Worm (Caenorhabditis elegans): ENCODE results near the gene T06A1.1.

The T06A1.1 gene

DNA sequence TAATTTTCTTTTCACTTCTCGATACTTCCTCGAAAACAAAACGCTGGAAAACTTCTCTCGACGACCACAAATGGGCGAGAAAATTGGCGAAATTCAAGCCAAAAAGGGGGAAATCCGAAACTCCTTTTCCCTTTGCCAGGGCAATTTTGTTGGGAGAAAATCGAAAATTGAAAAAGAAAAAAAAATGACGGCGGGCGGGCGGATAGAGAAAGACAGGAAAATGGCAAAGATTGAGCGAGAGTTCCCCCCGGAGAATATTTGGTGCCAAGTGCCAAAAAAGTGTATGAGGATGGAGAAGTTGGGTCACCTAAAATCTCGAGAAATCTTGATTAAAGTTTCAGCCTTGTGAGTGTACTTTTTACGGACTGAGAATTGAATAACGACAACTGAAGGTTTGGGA, 37.1 kb downstream of the T06A1.1 start:
- no peak for TF ChIP-seq lin-29 (GFP tag; IDR thresholded peaks at IDR 0.05)
- TF ChIP-seq mep-1 (tag; optimal IDR thresholded peaks at IDR 0.05): no peak
- TF ChIP-seq dve-1 (tag; optimal IDR thresholded peaks at IDR 0.05; ENCODE audit: insufficient read depth): no peak
- TF ChIP-seq unc-130 (GFP tag; optimal IDR thresholded peaks at IDR 0.05): no peak
- TF ChIP-seq zfp-2 (tag; optimal IDR thresholded peaks at IDR 0.05): no peak
- peak; percentile 92 for TF ChIP-seq aha-1 (tag)
- no peak for TF ChIP-seq skn-1 (tag; optimal IDR thresholded peaks at IDR 0.05)
- TF ChIP-seq cey-2 (tag; optimal IDR thresholded peaks at IDR 0.05; ENCODE audit: borderline replicate concordance, insufficient read depth): no peak

DNA sequence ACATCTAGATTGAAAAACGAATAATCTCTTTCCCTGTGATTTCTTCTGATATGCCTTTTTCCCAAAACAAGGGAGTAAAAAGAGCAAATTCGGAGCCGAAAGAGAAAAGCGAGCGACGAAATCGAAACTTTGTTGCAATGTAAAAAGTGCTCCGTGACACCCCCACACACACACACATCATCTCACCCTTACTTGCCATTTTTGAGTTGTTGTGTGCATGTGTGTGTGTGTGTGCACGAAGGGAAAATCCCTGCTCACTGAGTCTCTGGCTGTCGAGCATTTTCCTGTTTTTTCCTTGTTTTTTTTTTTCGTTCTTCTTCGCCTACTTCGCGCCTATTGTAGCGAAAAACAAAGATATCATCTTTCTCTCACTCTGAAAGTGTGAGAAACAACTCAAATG, 38.4 kb downstream of the T06A1.1 start:
- TF ChIP-seq hmg-1.1 (GFP tag; IDR thresholded peaks at IDR 0.05): peak; percentile 57
- TF ChIP-seq mxl-2 (GFP tag; conservative IDR thresholded peaks at IDR 0.05): no peak
- TF ChIP-seq R02D3.7 (tag; optimal IDR thresholded peaks at IDR 0.05): no peak
- TF ChIP-seq unc-62 (GFP tag; optimal IDR thresholded peaks at IDR 0.05 in 1 of 2): peak in 1 of 2 experiments; percentile 19
- TF ChIP-seq unc-62 (tag; optimal IDR thresholded peaks at IDR 0.05): no peak
- TF ChIP-seq lin-1 (GFP tag; IDR thresholded peaks at IDR 0.05): no peak
- TF ChIP-seq daf-8 (GFP tag; IDR thresholded peaks at IDR 0.05): no peak
- no peak for TF ChIP-seq ceh-20 (GFP tag; IDR thresholded peaks at IDR 0.05)
- no peak for TF ChIP-seq saeg-2 (GFP tag; IDR thresholded peaks at IDR 0.05)
- no peak for TF ChIP-seq dmd-6 (GFP tag; IDR thresholded peaks at IDR 0.05)
- no peak for TF ChIP-seq nhr-11 (tag; optimal IDR thresholded peaks at IDR 0.05)
- no peak for TF ChIP-seq mdl-1 (tag; optimal IDR thresholded peaks at IDR 0.05)
- no peak for TF ChIP-seq pha-4 (GFP tag; IDR thresholded peaks at IDR 0.05)
- TF ChIP-seq pha-4 (tag; optimal IDR thresholded peaks at IDR 0.05): no peak
- no peak for TF ChIP-seq spr-3 (GFP tag; optimal IDR thresholded peaks at IDR 0.05)
- TF ChIP-seq nhr-25 (tag; optimal IDR thresholded peaks at IDR 0.05; ENCODE audit: borderline replicate concordance, insufficient read depth): no peak
- TF ChIP-seq zfp-2 (tag; optimal IDR thresholded peaks at IDR 0.05): no peak
- TF ChIP-seq nhr-111 (GFP tag; optimal IDR thresholded peaks at IDR 0.05): no peak
- TF ChIP-seq rbr-2 (tag; optimal IDR thresholded peaks at IDR 0.05): peak; percentile 1
- TF ChIP-seq unc-39 (tag; optimal IDR thresholded peaks at IDR 0.05): no peak
- no peak for TF ChIP-seq ceh-44 (GFP tag; IDR thresholded peaks at IDR 0.05)
- TF ChIP-seq F37D6.2 (tag; optimal IDR thresholded peaks at IDR 0.05): no peak
- no peak for TF ChIP-seq F10B5.3 (tag; optimal IDR thresholded peaks at IDR 0.05)
- no peak for TF ChIP-seq ceh-62 (tag; optimal IDR thresholded peaks at IDR 0.05)
- no peak for TF ChIP-seq zag-1 (tag; optimal IDR thresholded peaks at IDR 0.05)
- peak; percentile 7 for TF ChIP-seq mes-2 (tag; optimal IDR thresholded peaks at IDR 0.05; ENCODE audit: poor library complexity, severe bottlenecking)
- no peak for TF ChIP-seq zfp-3 (GFP tag; conservative IDR thresholded peaks at IDR 0.05)
- no peak for TF ChIP-seq nhr-48 (tag; optimal IDR thresholded peaks at IDR 0.05)
- peak in 1 of 2 experiments; percentile 11 for TF ChIP-seq lsy-2 (tag; optimal IDR thresholded peaks at IDR 0.05)

DNA sequence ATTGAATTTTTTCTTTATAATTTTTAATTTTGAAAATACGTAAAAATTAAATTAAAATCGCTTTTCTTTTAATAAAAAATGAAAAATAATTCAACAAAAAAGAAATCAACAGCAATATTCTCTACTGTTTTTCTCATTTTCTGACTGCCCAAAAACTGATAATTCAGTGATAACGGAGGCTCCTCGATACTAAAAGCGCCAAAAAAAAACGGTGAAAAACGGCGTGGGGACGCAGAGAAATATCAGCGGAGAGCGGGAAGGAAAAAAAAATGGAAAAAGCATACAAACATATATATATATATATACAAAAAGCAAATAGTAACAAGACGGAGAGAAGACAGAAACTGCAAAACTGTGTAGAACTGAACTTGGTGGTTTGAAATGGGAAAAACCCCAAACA, 42.3 kb downstream of the T06A1.1 start:
- TF ChIP-seq ceh-82 (tag; optimal IDR thresholded peaks at IDR 0.05) (no peak), nhr-28 (tag; optimal IDR thresholded peaks at IDR 0.05) (peak; percentile 59), daf-16 (GFP tag; optimal IDR thresholded peaks at IDR 0.05) (no peak), daf-16 (tag; optimal IDR thresholded peaks at IDR 0.05) (peak; percentile 78), ceh-32 (tag; optimal IDR thresholded peaks at IDR 0.05; ENCODE audit: poor library complexity) (no peak), pqm-1 (tag; optimal IDR thresholded peaks at IDR 0.05) (peak; percentile 92), dve-1 (tag; optimal IDR thresholded peaks at IDR 0.05; ENCODE audit: insufficient read depth) (peak; percentile 37), dmd-8 (GFP tag; IDR thresholded peaks at IDR 0.05) (no peak), nhr-77 (tag; optimal IDR thresholded peaks at IDR 0.05) (peak; percentile 33), hlh-11 (tag; optimal IDR thresholded peaks at IDR 0.05) (peak; percentile 47), ceh-44 (GFP tag; IDR thresholded peaks at IDR 0.05) (no peak)
